In the genomic region with DNA sequence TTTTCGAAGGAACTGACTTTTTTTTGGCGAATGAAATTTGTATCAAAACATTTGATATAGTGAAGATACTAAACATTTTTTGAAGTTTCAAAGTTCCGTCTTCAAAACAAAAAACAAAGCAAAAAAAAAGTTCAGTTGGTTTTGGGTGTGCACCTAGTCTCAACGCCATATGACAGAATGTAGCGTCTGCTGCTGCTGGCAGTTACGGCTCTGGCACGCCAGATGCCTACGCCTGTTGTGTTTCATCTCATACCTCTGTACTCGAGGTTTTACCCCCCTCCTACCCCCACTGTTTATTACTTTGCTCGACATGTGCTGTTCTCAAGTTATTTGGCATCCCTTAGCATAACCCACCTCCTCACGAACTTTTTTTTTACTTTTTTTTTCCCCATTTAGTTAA, we compare ENCODE assay signal across 6 worm cellular contexts.
TF ChIP-seq lines count a peak whose summit lies in the region.

No protein-coding gene starts in this region.

TF ChIP-seq in whole organism, L1 larva, 84 proteins besides CTCF, POLR2A, EP300 and RAD21:
- TF ChIP-seq rnt-1 (tag; optimal IDR thresholded peaks at IDR 0.05; lab: Kevin White, UChicago): peak; percentile 55
- TF ChIP-seq skn-1 (tag; optimal IDR thresholded peaks at IDR 0.05; lab: Kevin White, UChicago): no peak
- TF ChIP-seq nhr-71 (tag; optimal IDR thresholded peaks at IDR 0.05; lab: Kevin White, UChicago): peak; percentile 38
- no peak for TF ChIP-seq lsy-2 (tag; optimal IDR thresholded peaks at IDR 0.05; lab: Kevin White, UChicago)
- peak; percentile 51 for TF ChIP-seq lin-14 (GFP tag; optimal IDR thresholded peaks at IDR 0.05; lab: Kevin White, UChicago)
- TF ChIP-seq fkh-8 (tag; optimal IDR thresholded peaks at IDR 0.05; lab: Kevin White, UChicago): no peak
TF ChIP-seq in whole organism, L1 larva: peak in this region for 3.

TF ChIP-seq in whole organism, L2 larva, 48 proteins besides CTCF, POLR2A, EP300 and RAD21:
- TF ChIP-seq Y55F3AM.14 (GFP tag; optimal IDR thresholded peaks at IDR 0.05; lab: Kevin White, UChicago) (no peak), nhr-129 (tag; optimal IDR thresholded peaks at IDR 0.05; lab: Kevin White, UChicago) (peak; percentile 33)

TF ChIP-seq in whole organism, L3 larva, 47 proteins besides CTCF, POLR2A, EP300 and RAD21:
- peak; percentile 41 for TF ChIP-seq lin-39 (tag; optimal IDR thresholded peaks at IDR 0.05; lab: Kevin White, UChicago)
- TF ChIP-seq ceh-9 (tag; optimal IDR thresholded peaks at IDR 0.05; lab: Kevin White, UChicago): no peak

TF ChIP-seq in whole organism, L4 larva, 104 proteins besides CTCF, POLR2A, EP300 and RAD21:
- TF ChIP-seq aha-1 (tag; lab: Kevin White, UChicago): peak; percentile 1
- peak; percentile 27 for TF ChIP-seq hlh-30 (tag; optimal IDR thresholded peaks at IDR 0.05; lab: Kevin White, UChicago; ENCODE audit: insufficient read depth)
- peak in 1 of 2 experiments; percentile 71 for TF ChIP-seq daf-16 (GFP tag; optimal IDR thresholded peaks at IDR 0.05; lab: Kevin White, UChicago)
- no peak for TF ChIP-seq daf-16 (tag; optimal IDR thresholded peaks at IDR 0.05; lab: Kevin White, UChicago)
- peak in 1 of 2 experiments; percentile 67 for TF ChIP-seq unc-62 (GFP tag; optimal IDR thresholded peaks at IDR 0.05 in 1 of 2; lab: Kevin White, UChicago)
- no peak for TF ChIP-seq unc-62 (tag; optimal IDR thresholded peaks at IDR 0.05; lab: Kevin White, UChicago)
- 0 out of 2 replicates have a peak, but pooled peaks have one; percentile 45 for TF ChIP-seq tra-1 (GFP tag; IDR thresholded peaks at IDR 0.05; lab: Robert Waterston, UW)
- TF ChIP-seq F37D6.2 (tag; optimal IDR thresholded peaks at IDR 0.05; lab: Kevin White, UChicago): no peak
- TF ChIP-seq gei-8 (GFP tag; optimal IDR thresholded peaks at IDR 0.05; lab: Kevin White, UChicago): no peak
- peak; percentile 58 for TF ChIP-seq hlh-11 (tag; optimal IDR thresholded peaks at IDR 0.05; lab: Kevin White, UChicago)
- no peak for TF ChIP-seq jun-1 (tag; optimal IDR thresholded peaks at IDR 0.05; lab: Kevin White, UChicago)

TF ChIP-seq in whole organism, late embryonic, 69 proteins besides CTCF, POLR2A, EP300 and RAD21:
- TF ChIP-seq elt-4 (tag; optimal IDR thresholded peaks at IDR 0.05; lab: Kevin White, UChicago): no peak
- peak; percentile 64 for TF ChIP-seq hlh-8 (tag; optimal IDR thresholded peaks at IDR 0.05; lab: Kevin White, UChicago)
- TF ChIP-seq unc-55 (GFP tag; optimal IDR thresholded peaks at IDR 0.05; lab: Kevin White, UChicago): peak; percentile 27
- TF ChIP-seq unc-42 (tag; optimal IDR thresholded peaks at IDR 0.05; lab: Kevin White, UChicago): no peak
- peak; percentile 22 for TF ChIP-seq ceh-18 (tag; optimal IDR thresholded peaks at IDR 0.05; lab: Kevin White, UChicago)
- TF ChIP-seq nhr-11 (tag; optimal IDR thresholded peaks at IDR 0.05; lab: Kevin White, UChicago): no peak

TF ChIP-seq in whole organism, mixed stage, embryonic, 35 proteins besides CTCF, POLR2A, EP300 and RAD21:
- peak; percentile 48 for TF ChIP-seq unc-120 (tag; optimal IDR thresholded peaks at IDR 0.05; lab: Kevin White, UChicago; ENCODE audit: poor library complexity, severe bottlenecking)
- no peak for TF ChIP-seq lsy-2 (tag; optimal IDR thresholded peaks at IDR 0.05; lab: Kevin White, UChicago)
- TF ChIP-seq hlh-1 (tag; optimal IDR thresholded peaks at IDR 0.05; lab: Kevin White, UChicago): peak; percentile 98
TF ChIP-seq in whole organism, mixed stage, embryonic: peak in this region for 2.

Comparison
In these comparisons a context has a peak if more than half of its experiments do, and no peak if none do; other contexts are left out.
1. Of the 29 proteins assayed by ChIP-seq in both whole organism, L4 larva and whole organism, L1 larva: peak only in whole organism, L4 larva: aha-1; only in whole organism, L1 larva: none; in both: none; in neither: 27; mixed calls (peak in some experiments, not most) for 1.